Worm (Caenorhabditis elegans) whole organism, late embryonic: ENCODE results near the gene szy-4.

Experiments used
- C38D4.7 ChIP-seq: fragments of 200-800 bp; sonication (Bioruptor generic); optimal IDR thresholded peaks from 2 replicates; lab custom pipeline; 2018; ENCODE audit warnings: mild to moderate bottlenecking, missing genetic modification characterization, moderate library complexity, missing compliant biosample characterization
- K09A11.1 ChIP-seq: sonication (generic microtip); optimal IDR thresholded peaks from 2 replicates; lab custom pipeline; 2017; ENCODE audit warnings: antibody characterized with exemption, mild to moderate bottlenecking, missing genetic modification characterization, missing compliant biosample characterization; ENCODE audit not compliant: insufficient read depth
- T23F11.4 ChIP-seq: fragments of 200-800 bp; sonication (Bioruptor generic); optimal IDR thresholded peaks from 2 replicates; lab custom pipeline; 2018; ENCODE audit warnings: mild to moderate bottlenecking, missing genetic modification characterization, missing compliant biosample characterization
- ceh-14 ChIP-seq: sonication (generic microtip); optimal IDR thresholded peaks from 2 replicates; lab custom pipeline; 2016; ENCODE audit warnings: missing genotype, missing genetic modification characterization, missing compliant biosample characterization
- ceh-19 ChIP-seq: fragments of 200-800 bp; sonication (Bioruptor generic); optimal IDR thresholded peaks from 2 replicates; lab custom pipeline; 2018; ENCODE audit warnings: mild to moderate bottlenecking, missing genetic modification characterization, missing compliant biosample characterization
- ceh-2 ChIP-seq: sonication (generic microtip); optimal IDR thresholded peaks from 2 replicates; lab custom pipeline; 2016; ENCODE audit warnings: missing genotype, missing genetic modification characterization, missing compliant biosample characterization
- ceh-24 ChIP-seq: sonication (generic microtip); optimal IDR thresholded peaks from 2 replicates; lab custom pipeline; 2016; ENCODE audit warnings: mild to moderate bottlenecking, missing genetic modification characterization, missing compliant biosample characterization
- ceh-30 ChIP-seq: fragments of 150-350 bp; optimal IDR thresholded peaks from 2 replicates; lab custom pipeline; 2014; ENCODE audit warnings: missing biosample characterization, missing genetic modification characterization
- ceh-31 ChIP-seq: sonication (generic microtip); optimal IDR thresholded peaks from 2 replicates; lab custom pipeline; 2016; ENCODE audit warnings: missing genetic modification characterization, missing compliant biosample characterization
- ceh-45 ChIP-seq: fragments of 200-800 bp; sonication (Bioruptor generic); IDR thresholded peaks from 2 replicates; pipeline ENCODE4 v1.3.6; 2022; ENCODE audit warnings: missing genetic modification reagents, missing genetic modification characterization, missing compliant biosample characterization
- ceh-48 ChIP-seq: sonication (generic microtip); optimal IDR thresholded peaks from 2 replicates; lab custom pipeline; 2016; ENCODE audit warnings: missing genetic modification characterization, inconsistent platforms, missing compliant biosample characterization
- ceh-6 ChIP-seq: fragments of 200-800 bp; sonication (Bioruptor generic); optimal IDR thresholded peaks from 2 replicates; lab custom pipeline; 2018; ENCODE audit warnings: mild to moderate bottlenecking, missing genetic modification characterization, missing compliant biosample characterization
- ceh-9 ChIP-seq: sonication (generic microtip); optimal IDR thresholded peaks from 2 replicates; lab custom pipeline; 2016; ENCODE audit warnings: mild to moderate bottlenecking, missing genetic modification characterization, inconsistent platforms, missing compliant biosample characterization
- dmd-4 ChIP-seq: sonication (generic microtip); optimal IDR thresholded peaks from 2 replicates; lab custom pipeline; 2016; ENCODE audit warnings: borderline replicate concordance, missing genetic modification characterization, missing compliant biosample characterization
- dve-1 ChIP-seq: sonication (generic microtip); optimal IDR thresholded peaks from 2 replicates; lab custom pipeline; 2017; ENCODE audit warnings: antibody characterized with exemption, mild to moderate bottlenecking, missing genetic modification characterization, missing compliant biosample characterization
- elt-2 ChIP-seq: sonication (generic microtip); optimal IDR thresholded peaks from 2 replicates; lab custom pipeline; 2016; ENCODE audit warnings: missing genetic modification reagents, missing genetic modification characterization, missing compliant biosample characterization
- ets-4 ChIP-seq: sonication (generic microtip); optimal IDR thresholded peaks from 2 replicates; lab custom pipeline; 2016; ENCODE audit warnings: missing genetic modification characterization, missing compliant biosample characterization
- fax-1 ChIP-seq: sonication (generic microtip); optimal IDR thresholded peaks from 2 replicates; lab custom pipeline; 2016; ENCODE audit warnings: missing genotype, missing genetic modification characterization, missing compliant biosample characterization
- fkh-6 ChIP-seq: sonication (generic microtip); optimal IDR thresholded peaks from 2 replicates; lab custom pipeline; 2016; ENCODE audit warnings: missing genetic modification characterization, missing compliant biosample characterization
- hlh-13 ChIP-seq: fragments of 200-800 bp; sonication (Bioruptor generic); optimal IDR thresholded peaks from 2 replicates; lab custom pipeline; 2018; ENCODE audit warnings: mild to moderate bottlenecking, missing genetic modification characterization, missing compliant biosample characterization
- hlh-15 ChIP-seq: sonication (generic microtip); optimal IDR thresholded peaks from 2 replicates; lab custom pipeline; 2016; ENCODE audit warnings: missing genetic modification characterization, missing compliant biosample characterization
- hlh-30 ChIP-seq: sonication (generic microtip); optimal IDR thresholded peaks from 2 replicates; lab custom pipeline; 2017; ENCODE audit warnings: antibody characterized with exemption, missing genetic modification characterization, missing compliant biosample characterization; ENCODE audit not compliant: insufficient read depth
- hlh-6 ChIP-seq: sonication (generic microtip); optimal IDR thresholded peaks from 2 replicates; lab custom pipeline; 2016; ENCODE audit warnings: missing genotype, missing genetic modification characterization, missing compliant biosample characterization
- lim-6 ChIP-seq: sonication (generic microtip); optimal IDR thresholded peaks from 2 replicates; lab custom pipeline; 2016; ENCODE audit warnings: missing genetic modification characterization, missing compliant biosample characterization
- lin-11 ChIP-seq: fragments of 200-800 bp; sonication (Bioruptor generic); optimal IDR thresholded peaks from 2 replicates; lab custom pipeline; 2018; ENCODE audit warnings: mild to moderate bottlenecking, missing genetic modification characterization, missing compliant biosample characterization
- mec-3 ChIP-seq: sonication (generic microtip); optimal IDR thresholded peaks from 2 replicates; lab custom pipeline; 2016; ENCODE audit warnings: borderline replicate concordance, missing genetic modification characterization, missing compliant biosample characterization
- nfya-1 ChIP-seq: sonication (generic microtip); optimal IDR thresholded peaks from 2 replicates; lab custom pipeline; 2017; ENCODE audit warnings: missing genetic modification characterization, mild to moderate bottlenecking, missing compliant biosample characterization, antibody characterized with exemption, moderate library complexity
- pat-9 ChIP-seq: fragments of 200-800 bp; sonication (Bioruptor generic); optimal IDR thresholded peaks from 2 replicates; lab custom pipeline; 2018; ENCODE audit warnings: mild to moderate bottlenecking, missing genetic modification characterization, moderate library complexity, missing compliant biosample characterization
- pqm-1 ChIP-seq: sonication (generic microtip); optimal IDR thresholded peaks from 2 replicates; lab custom pipeline; 2016; ENCODE audit warnings: missing genetic modification characterization, missing compliant biosample characterization
- pros-1 ChIP-seq: fragments of 150-350 bp; optimal IDR thresholded peaks from 2 replicates; lab custom pipeline; 2014; ENCODE audit warnings: missing biosample characterization, missing genetic modification reagents, missing genetic modification characterization
- sox-4 ChIP-seq: sonication (generic microtip); optimal IDR thresholded peaks from 2 replicates; lab custom pipeline; 2017; ENCODE audit warnings: mild to moderate bottlenecking, missing genetic modification characterization, inconsistent platforms, missing compliant biosample characterization
- tbx-2 ChIP-seq: sonication (generic microtip); optimal IDR thresholded peaks from 2 replicates; lab custom pipeline; 2016; ENCODE audit warnings: missing genetic modification characterization, missing compliant biosample characterization
- tbx-7 ChIP-seq: sonication (generic microtip); optimal IDR thresholded peaks from 2 replicates; lab custom pipeline; 2016; ENCODE audit warnings: missing genotype, missing genetic modification characterization, missing compliant biosample characterization
- ttx-3 ChIP-seq: sonication (generic microtip); optimal IDR thresholded peaks from 2 replicates; lab custom pipeline; 2016; ENCODE audit warnings: missing genetic modification reagents, missing genetic modification characterization, missing compliant biosample characterization
- unc-3 ChIP-seq, 2 experiments: fragments of 200-800 bp in 1 of 2; sonication (Bioruptor generic) in 1 of 2; sonication (generic microtip) in 1 of 2; conservative IDR thresholded peaks in 1 of 2; optimal IDR thresholded peaks in 1 of 2; 2 replicates each; pipeline versions ENCODE4 v1.3.6 to Lab custom; 2016 to 2022; ENCODE audit warnings: missing compliant biosample characterization in 2 of 2, missing genetic modification characterization in 2 of 2, missing genetic modification reagents in 1 of 2
- unc-42 ChIP-seq: sonication (generic microtip); optimal IDR thresholded peaks from 2 replicates; lab custom pipeline; 2016; ENCODE audit warnings: missing genotype, missing genetic modification characterization, missing compliant biosample characterization
- zip-5 ChIP-seq: sonication (generic microtip); optimal IDR thresholded peaks from 2 replicates; lab custom pipeline; 2016; ENCODE audit warnings: missing genetic modification characterization, missing compliant biosample characterization
- ztf-16 ChIP-seq: sonication (generic microtip); optimal IDR thresholded peaks from 2 replicates; lab custom pipeline; 2017; ENCODE audit warnings: missing genetic modification characterization, missing compliant biosample characterization

The szy-4 gene

ce11 chrII:6192484-6192883 is 6.0 kb upstream of the szy-4 start, which contains the start of gene cpb-2:
Gene cpb-2 (plus strand): TSS chrII:6192784.
- TF ChIP-seq lim-6 (tag; lab: Kevin White, UChicago), result no peak
- no peak for TF ChIP-seq ets-4 (tag; lab: Kevin White, UChicago)
- TF ChIP-seq dve-1 (tag; lab: Kevin White, UChicago), result no peak
- no peak for TF ChIP-seq pros-1 (tag; lab: Kevin White, UChicago)
- no peak for TF ChIP-seq lin-11
- TF ChIP-seq ceh-19 (GFP tag; lab: Kevin White, UChicago), result no peak
- TF ChIP-seq ceh-9, result no peak
- TF ChIP-seq C38D4.7 (GFP tag; lab: Kevin White, UChicago), result no peak
- TF ChIP-seq unc-42, result no peak

- TF ChIP-seq ceh-14 (tag; lab: Kevin White, UChicago), result no peak
- peak; percentile 10 for TF ChIP-seq tbx-2 (tag; lab: Kevin White, UChicago)
- TF ChIP-seq tbx-7 (tag; lab: Kevin White, UChicago), result no peak
- TF ChIP-seq nfya-1 (tag; lab: Kevin White, UChicago), result no peak
- TF ChIP-seq hlh-6, result no peak
- no peak for TF ChIP-seq elt-2 (tag; lab: Kevin White, UChicago)
- peak; percentile 86 for TF ChIP-seq unc-42
- peak; percentile 39 for TF ChIP-seq ceh-31 (tag; lab: Kevin White, UChicago)
- no peak for TF ChIP-seq zip-5
- peak; percentile 37 for TF ChIP-seq hlh-30 (tag; lab: Kevin White, UChicago)
- TF ChIP-seq sox-4 (tag; lab: Kevin White, UChicago), result no peak
- peak; percentile 3 for TF ChIP-seq dve-1 (tag; lab: Kevin White, UChicago)
- peak; percentile 78 for TF ChIP-seq ceh-48 (tag; lab: Kevin White, UChicago)
- TF ChIP-seq mec-3 (tag; lab: Kevin White, UChicago), result no peak
Measured at ce11 chrII:6196875-6197274, 1.6 kb upstream of the szy-4 start, which contains the start of the genes rbmx-2 and C30B5.2. Gene rbmx-2 (minus strand): TSS chrII:6196948. Gene C30B5.2 (plus strand): TSS chrII:6197180.

- TF ChIP-seq pqm-1 (tag; lab: Kevin White, UChicago) (no peak), mec-3 (tag; lab: Kevin White, UChicago) (no peak), hlh-13 (GFP tag; lab: Kevin White, UChicago) (no peak), ceh-14 (tag; lab: Kevin White, UChicago) (no peak), zip-5 (no peak), elt-2 (tag; lab: Kevin White, UChicago) (no peak), ceh-9 (no peak), ceh-24 (no peak), ttx-3 (tag; lab: Kevin White, UChicago) (no peak), pat-9 (tag; lab: Kevin White, UChicago) (no peak), ets-4 (tag; lab: Kevin White, UChicago) (no peak), ceh-30 (tag; lab: Kevin White, UChicago) (no peak), unc-3 (GFP tag; conservative IDR thresholded peaks at IDR 0.05; lab: Robert Waterston, UW) (no peak), unc-3 (tag; optimal IDR thresholded peaks at IDR 0.05; lab: Kevin White, UChicago) (no peak)
Measured at ce11 chrII:6199010-6199409, 514 bp downstream of the szy-4 start.

DNA sequence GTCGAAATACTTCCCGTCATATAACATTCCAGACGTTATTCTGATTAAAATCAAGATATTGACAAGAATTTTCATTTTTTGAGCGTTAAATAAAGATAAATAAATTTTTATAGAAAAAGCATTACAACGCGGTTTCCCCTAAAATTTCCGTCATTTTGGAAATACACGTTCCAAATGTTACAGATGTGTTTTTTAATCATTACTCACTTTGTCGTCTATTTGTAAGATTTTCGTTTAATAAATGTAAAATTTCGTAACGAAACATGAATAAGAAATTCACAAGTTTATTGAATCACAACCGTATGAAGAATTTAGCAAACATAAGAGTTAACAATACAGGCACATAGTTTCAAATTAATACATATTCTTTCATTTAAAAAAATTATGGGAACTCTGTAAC is 4.4 kb downstream of the szy-4 start, which contains the start of gene C30B5.17:
Gene C30B5.17 (minus strand): TSS at position 101 of the 400 bp plus-strand sequence.
- TF ChIP-seq ztf-16 (tag; lab: Kevin White, UChicago) (no peak), dmd-4 (no peak), ceh-2 (tag; lab: Kevin White, UChicago) (no peak), K09A11.1 (no peak), T23F11.4 (GFP tag; lab: Kevin White, UChicago) (no peak), hlh-15 (tag; lab: Kevin White, UChicago) (no peak), ceh-24 (no peak), ceh-6 (GFP tag; lab: Kevin White, UChicago) (no peak), fkh-6 (no peak), ceh-9 (no peak), ets-4 (tag; lab: Kevin White, UChicago) (no peak), pqm-1 (tag; lab: Kevin White, UChicago) (no peak), fax-1 (no peak), ttx-3 (tag; lab: Kevin White, UChicago) (no peak), mec-3 (tag; lab: Kevin White, UChicago) (no peak), ceh-45 (no peak), sox-4 (tag; lab: Kevin White, UChicago) (no peak)
